Worm (Caenorhabditis elegans) whole organism, L1 larva: ENCODE data around the gene K08H10.10.

ENCODE experiments used
- F16B12.6 ChIP-seq: fragments of 150-350 bp; optimal IDR thresholded peaks from 2 replicates; lab custom pipeline; 2014; ENCODE audit warnings: missing biosample characterization, missing genetic modification characterization
- Y116A8C.19 ChIP-seq: sonication (generic microtip); optimal IDR thresholded peaks from 2 replicates; lab custom pipeline; 2016; ENCODE audit warnings: missing compliant biosample characterization, missing genetic modification characterization, borderline replicate concordance
- ama-1 ChIP-seq: fragments of 150-350 bp; optimal IDR thresholded peaks from 2 replicates; lab custom pipeline; 2014
- blmp-1 ChIP-seq: fragments of 150-350 bp; optimal IDR thresholded peaks from 2 replicates; lab custom pipeline; 2014; ENCODE audit warnings: missing biosample characterization, missing genetic modification characterization
- ceh-63 ChIP-seq: fragments of 200-800 bp; sonication (Bioruptor generic); optimal IDR thresholded peaks from 2 replicates; lab custom pipeline; 2018; ENCODE audit warnings: mild to moderate bottlenecking, missing genetic modification characterization, missing compliant biosample characterization
- ceh-8 ChIP-seq: fragments of 200-800 bp; sonication (Bioruptor generic); optimal IDR thresholded peaks from 2 replicates; lab custom pipeline; 2018; ENCODE audit warnings: mild to moderate bottlenecking, missing genetic modification characterization, moderate library complexity, missing compliant biosample characterization
- ceh-82 ChIP-seq, 3 experiments: fragments of 150-350 bp in 1 of 3; sonication (generic microtip) in 2 of 3; optimal IDR thresholded peaks; 2 replicates each; lab custom pipeline; 2014 to 2017; ENCODE audit warnings: missing biosample characterization in 3 of 3, missing genetic modification characterization in 3 of 3
- dpl-1 ChIP-seq, 3 experiments: fragments of 150-350 bp in 2 of 3; sonication (generic microtip) in 1 of 3; optimal IDR thresholded peaks; 2 replicates each; lab custom pipeline; 2014 to 2017; ENCODE audit warnings: missing biosample characterization in 3 of 3, missing genetic modification characterization in 3 of 3, missing genetic modification reagents in 3 of 3
- dsc-1 ChIP-seq: sonication (generic microtip); optimal IDR thresholded peaks from 2 replicates; lab custom pipeline; 2016; ENCODE audit warnings: mild to moderate bottlenecking, missing genetic modification characterization, missing compliant biosample characterization
- efl-1 ChIP-seq, 4 experiments: fragments of 150-350 bp; optimal IDR thresholded peaks in 3 of 4; peaks in 1 of 4; 1 replicate in 1 of 4; 2 replicates in 3 of 4; lab custom pipeline; 2014; ENCODE audit warnings: missing biosample characterization in 2 of 4, missing genetic modification characterization in 2 of 4, missing genetic modification reagents in 2 of 4
- egl-13 ChIP-seq: sonication (generic microtip); optimal IDR thresholded peaks from 2 replicates; lab custom pipeline; 2016; ENCODE audit warnings: missing genotype, missing genetic modification reagents, missing genetic modification characterization, missing compliant biosample characterization
- ets-5 ChIP-seq: fragments of 200-800 bp; sonication (Bioruptor generic); IDR thresholded peaks from 2 replicates; pipeline ENCODE4 v1.3.6; 2022; ENCODE audit warnings: missing genetic modification characterization, missing compliant biosample characterization
- fkh-4 ChIP-seq: sonication (generic microtip); optimal IDR thresholded peaks from 2 replicates; lab custom pipeline; 2016; ENCODE audit warnings: missing compliant biosample characterization, missing genetic modification characterization, borderline replicate concordance
- grh-1 ChIP-seq: fragments of 200-800 bp; sonication (Bioruptor generic); IDR thresholded peaks from 2 replicates; pipeline ENCODE4 v1.3.6; 2022; ENCODE audit warnings: missing genetic modification reagents, missing genetic modification characterization, missing compliant biosample characterization
- hlh-4 ChIP-seq: sonication (generic microtip); optimal IDR thresholded peaks from 2 replicates; lab custom pipeline; 2016; ENCODE audit warnings: mild to moderate bottlenecking, missing genetic modification characterization, missing compliant biosample characterization
- irx-1 ChIP-seq: sonication (generic microtip); optimal IDR thresholded peaks from 2 replicates; lab custom pipeline; 2016; ENCODE audit warnings: missing genetic modification characterization, missing compliant biosample characterization
- isw-1 ChIP-seq: fragments of 200-800 bp; sonication (Bioruptor generic); IDR thresholded peaks from 2 replicates; pipeline ENCODE4 v1.3.6; 2022; ENCODE audit warnings: missing genetic modification characterization, missing compliant biosample characterization
- lin-13 ChIP-seq: fragments of 150-350 bp; optimal IDR thresholded peaks from 2 replicates; lab custom pipeline; 2014; ENCODE audit warnings: missing biosample characterization, missing genetic modification reagents, missing genetic modification characterization
- lin-14 ChIP-seq: fragments of 200-800 bp; sonication (Bioruptor generic); optimal IDR thresholded peaks from 2 replicates; lab custom pipeline; 2018; ENCODE audit warnings: mild to moderate bottlenecking, missing genetic modification characterization, moderate library complexity, missing compliant biosample characterization
- lin-35 ChIP-seq, 2 experiments: fragments of 150-350 bp; optimal IDR thresholded peaks; 2 replicates each; lab custom pipeline; 2014; ENCODE audit warnings: missing biosample characterization in 2 of 2, missing genetic modification characterization in 2 of 2, missing genetic modification reagents in 2 of 2
- lsy-2 ChIP-seq, 2 experiments: fragments of 150-350 bp; optimal IDR thresholded peaks; 2 replicates each; lab custom pipeline; 2014; ENCODE audit warnings: missing biosample characterization in 2 of 2, missing genetic modification characterization in 2 of 2
- mef-2 ChIP-seq: fragments of 150-350 bp; optimal IDR thresholded peaks from 2 replicates; lab custom pipeline; 2014; ENCODE audit warnings: missing biosample characterization, missing genetic modification characterization
- mep-1 ChIP-seq: fragments of 150-350 bp; optimal IDR thresholded peaks from 2 replicates; lab custom pipeline; 2014; ENCODE audit warnings: missing biosample characterization, missing genetic modification characterization
- nhr-19 ChIP-seq: fragments of 200-800 bp; sonication (Bioruptor generic); conservative IDR thresholded peaks from 2 replicates; pipeline ENCODE4 v1.3.6; 2022; ENCODE audit warnings: missing genetic modification characterization, missing compliant biosample characterization
- nhr-20 ChIP-seq: sonication (generic microtip); optimal IDR thresholded peaks from 2 replicates; lab custom pipeline; 2016; ENCODE audit warnings: mild to moderate bottlenecking, missing genetic modification characterization, missing compliant biosample characterization
- nhr-47 ChIP-seq: sonication (generic microtip); optimal IDR thresholded peaks from 2 replicates; lab custom pipeline; 2016; ENCODE audit warnings: mild to moderate bottlenecking, missing genetic modification characterization, moderate library complexity, missing compliant biosample characterization
- nhr-71 ChIP-seq: sonication (generic microtip); optimal IDR thresholded peaks from 2 replicates; lab custom pipeline; 2016; ENCODE audit warnings: mild to moderate bottlenecking, missing genetic modification characterization, moderate library complexity, missing compliant biosample characterization
- nhr-76 ChIP-seq: sonication (generic microtip); optimal IDR thresholded peaks from 2 replicates; lab custom pipeline; 2017; ENCODE audit warnings: missing biosample characterization, missing genetic modification characterization
- nhr-77 ChIP-seq: fragments of 150-350 bp; optimal IDR thresholded peaks from 2 replicates; lab custom pipeline; 2014; ENCODE audit warnings: missing biosample characterization, missing genetic modification characterization
- nhr-85 ChIP-seq: sonication (generic microtip); peaks from one replicate; lab custom pipeline; 2016; ENCODE audit warnings: missing genetic modification characterization, inconsistent platforms, missing compliant biosample characterization
- pag-3 ChIP-seq: sonication (generic microtip); optimal IDR thresholded peaks from 2 replicates; lab custom pipeline; 2017; ENCODE audit warnings: missing genetic modification characterization, mild to moderate bottlenecking, missing compliant biosample characterization, antibody characterized with exemption, borderline replicate concordance; ENCODE audit not compliant: insufficient read depth
- pax-3 ChIP-seq: fragments of 200-800 bp; sonication (Bioruptor generic); optimal IDR thresholded peaks from 2 replicates; lab custom pipeline; 2018; ENCODE audit warnings: mild to moderate bottlenecking, missing genetic modification characterization, moderate library complexity, missing compliant biosample characterization
- skn-1 ChIP-seq: fragments of 150-350 bp; optimal IDR thresholded peaks from 2 replicates; lab custom pipeline; 2014; ENCODE audit warnings: missing biosample characterization, missing genetic modification characterization
- snu-23 ChIP-seq: sonication (generic microtip); optimal IDR thresholded peaks from 2 replicates; lab custom pipeline; 2016; ENCODE audit warnings: missing genetic modification characterization, missing compliant biosample characterization
- swsn-7 ChIP-seq: sonication (generic microtip); optimal IDR thresholded peaks from 2 replicates; lab custom pipeline; 2016; ENCODE audit warnings: missing genetic modification characterization, missing compliant biosample characterization
- tbx-2 ChIP-seq: sonication (generic microtip); optimal IDR thresholded peaks from 2 replicates; lab custom pipeline; 2016; ENCODE audit warnings: missing genetic modification characterization, missing compliant biosample characterization
- tlp-1 ChIP-seq: fragments of 150-350 bp; optimal IDR thresholded peaks from 2 replicates; lab custom pipeline; 2014; ENCODE audit warnings: missing biosample characterization, missing genetic modification characterization
- unc-130 ChIP-seq: fragments of 150-350 bp; optimal IDR thresholded peaks from 2 replicates; lab custom pipeline; 2017; ENCODE audit warnings: missing biosample characterization, missing genetic modification characterization, inconsistent platforms
- unc-62 ChIP-seq: fragments of 150-350 bp; optimal IDR thresholded peaks from 2 replicates; lab custom pipeline; 2014; ENCODE audit warnings: missing biosample characterization, missing genetic modification reagents, missing genetic modification characterization
- unc-98 ChIP-seq: fragments of 200-800 bp; sonication (Bioruptor generic); IDR thresholded peaks from 2 replicates; pipeline ENCODE4 v1.3.6; 2022; ENCODE audit warnings: missing genetic modification characterization, missing compliant biosample characterization
- vab-15 ChIP-seq: sonication (generic microtip); optimal IDR thresholded peaks from 2 replicates; lab custom pipeline; 2017; ENCODE audit warnings: missing genotype, mild to moderate bottlenecking, missing genetic modification characterization, missing compliant biosample characterization
- xbp-1 ChIP-seq: sonication (generic microtip); optimal IDR thresholded peaks from 2 replicates; lab custom pipeline; 2016; ENCODE audit warnings: missing genetic modification characterization, missing compliant biosample characterization
- ztf-11 ChIP-seq, 2 experiments: sonication (generic microtip); optimal IDR thresholded peaks; 2 replicates each; lab custom pipeline; 2016 to 2017; ENCODE audit warnings: missing genetic modification characterization in 2 of 2, missing biosample characterization in 1 of 2, missing compliant biosample characterization in 1 of 2

Gene K08H10.10

ce11 chrV:10031384-10032171 lies 30.7 kb downstream of the K08H10.10 start (continued):
- TF ChIP-seq ceh-82 (tag; optimal IDR thresholded peaks at IDR 0.05; lab: Kevin White, UChicago) (peak in 2 of 3 experiments; percentile 18 to 21), snu-23 (peak; percentile 70), lin-13 (GFP tag; lab: Kevin White, UChicago) (peak; percentile 59), xbp-1 (tag; lab: Kevin White, UChicago) (peak; percentile 43), mep-1 (tag; lab: Kevin White, UChicago) (peak; percentile 60), isw-1 (GFP tag; lab: Robert Waterston, UW) (peak; percentile 30; the same call in 1 of the 2 replicates)

ce11 chrV:10035586-10035985 lies 34.7 kb downstream of the K08H10.10 start:
- TF ChIP-seq blmp-1 (tag; lab: Kevin White, UChicago) (peak; percentile 96), nhr-47 (tag; lab: Kevin White, UChicago) (no peak), ama-1 (no peak), nhr-85 (tag; lab: Kevin White, UChicago) (peak; percentile 61), snu-23 (no peak), hlh-4 (tag; lab: Kevin White, UChicago) (no peak), ceh-63 (no peak), fkh-4 (tag; lab: Kevin White, UChicago) (no peak), lin-14 (peak; percentile 52), lsy-2 (tag; optimal IDR thresholded peaks at IDR 0.05; lab: Kevin White, UChicago) (peak in 1 of 2 experiments; percentile 25), swsn-7 (tag; lab: Kevin White, UChicago) (peak; percentile 15), ceh-8 (peak; percentile 31), nhr-76 (tag; lab: Kevin White, UChicago) (no peak), efl-1 (optimal IDR thresholded peaks at IDR 0.05; lab: Kevin White, UChicago) (no peak), efl-1 (GFP tag; optimal IDR thresholded peaks at IDR 0.05 in 1 of 2; lab: Kevin White, UChicago) (peak in 1 of 2 experiments; percentile 89), unc-98 (GFP tag; lab: Robert Waterston, UW) (no peak)

- TF ChIP-seq mep-1 (tag; lab: Kevin White, UChicago) (peak; percentile 61), nhr-20 (tag; lab: Kevin White, UChicago) (peak; percentile 79), xbp-1 (tag; lab: Kevin White, UChicago) (peak; percentile 35), unc-130 (tag; lab: Kevin White, UChicago) (peak; percentile 67), grh-1 (GFP tag; lab: Robert Waterston, UW) (0 out of 2 replicates have a peak, but pooled peaks have one; percentile 34), blmp-1 (tag; lab: Kevin White, UChicago) (peak; percentile 24), tlp-1 (tag; lab: Kevin White, UChicago) (no peak), lsy-2 (tag; optimal IDR thresholded peaks at IDR 0.05; lab: Kevin White, UChicago) (peak; percentile 34 to 43), snu-23 (peak; percentile 72), nhr-47 (tag; lab: Kevin White, UChicago) (peak; percentile 48), vab-15 (no peak), dsc-1 (tag; lab: Kevin White, UChicago) (peak; percentile 80), unc-62 (GFP tag; lab: Kevin White, UChicago) (no peak), nhr-19 (GFP tag; lab: Robert Waterston, UW) (peak; percentile 58), egl-13 (no peak), tbx-2 (tag; lab: Kevin White, UChicago) (peak; percentile 52), ztf-11 (tag; optimal IDR thresholded peaks at IDR 0.05; lab: Kevin White, UChicago) (peak in 1 of 2 experiments; percentile 10), efl-1 (optimal IDR thresholded peaks at IDR 0.05; lab: Kevin White, UChicago) (peak; percentile 40 to 44), efl-1 (GFP tag; optimal IDR thresholded peaks at IDR 0.05 in 1 of 2; lab: Kevin White, UChicago) (peak; percentile 15 to 74), isw-1 (GFP tag; lab: Robert Waterston, UW) (no peak), ceh-82 (tag; optimal IDR thresholded peaks at IDR 0.05; lab: Kevin White, UChicago) (peak in 2 of 3 experiments; percentile 16 to 34), pag-3 (tag; lab: Kevin White, UChicago) (peak; percentile 86), F16B12.6 (no peak), nhr-71 (peak; percentile 80), ets-5 (GFP tag; lab: Robert Waterston, UW) (no peak), mef-2 (tag; lab: Kevin White, UChicago) (no peak), pax-3 (no peak), lin-35 (GFP tag; optimal IDR thresholded peaks at IDR 0.05; lab: Kevin White, UChicago) (peak; percentile 32 to 40), nhr-77 (peak; percentile 38), swsn-7 (tag; lab: Kevin White, UChicago) (peak; percentile 58), skn-1 (tag; lab: Kevin White, UChicago) (peak; percentile 49), lin-14 (peak; percentile 88), dpl-1 (GFP tag; optimal IDR thresholded peaks at IDR 0.05; lab: Kevin White, UChicago) (peak in 1 of 3 experiments; percentile 21), unc-98 (GFP tag; lab: Robert Waterston, UW) (no peak), irx-1 (tag; lab: Kevin White, UChicago) (peak; percentile 32), nhr-85 (tag; lab: Kevin White, UChicago) (peak; percentile 86), Y116A8C.19 (tag; lab: Kevin White, UChicago) (no peak)
Measured at ce11 chrV:10036275-10036674, 35.4 kb downstream of the K08H10.10 start, which contains the start of gene T06E8.2. T06E8.2 (minus strand) TSS chrV:10036413.
